Fruit fly (Drosophila melanogaster) Kc167 (cell line): Measurements from ENCODE around the gene Aos1.

Experiments
- psq ChIP-seq: fragments of >200 bp; optimal IDR thresholded peaks from 2 replicates; lab custom pipeline; 2017; ENCODE audit warnings: missing external identifiers
- ttk ChIP-seq: sonication (Bioruptor generic); optimal IDR thresholded peaks from 2 replicates; lab custom pipeline; 2017; ENCODE audit warnings: missing external identifiers

DNA sequence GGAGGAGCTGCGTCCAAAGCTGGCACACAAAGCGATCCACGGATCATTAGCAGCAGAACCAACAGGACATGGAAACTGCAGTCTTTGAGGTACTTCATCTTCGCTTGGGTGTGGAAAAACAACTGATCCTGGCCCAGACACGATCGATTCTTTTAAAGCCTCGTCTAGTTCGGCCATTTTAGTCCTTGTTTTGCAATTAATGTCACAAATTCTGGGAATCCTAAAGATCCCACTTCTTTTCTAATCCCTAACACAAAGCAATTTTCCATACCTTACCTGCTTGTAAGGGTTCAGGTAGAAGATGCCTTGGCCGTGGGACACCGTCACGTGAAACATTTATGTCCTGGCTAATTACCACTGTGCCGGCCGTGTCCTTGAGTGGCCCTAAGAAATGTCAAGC is 51.1 kb downstream of the Aos1 start, which contains the start of gene CG10035:
- TF ChIP-seq psq (no peak), ttk (lab: Kevin White, UChicago) (no peak)
